Worm (Caenorhabditis elegans): ENCODE data around the gene nlg-1.

The nlg-1 gene

ce11 chrX:13653573-13653972, 22.6 kb upstream of the nlg-1 start (continued):
- TF ChIP-seq T26A8.4 (GFP tag; IDR thresholded peaks at IDR 0.05), result no peak; the same call in none of the 2 replicates
- TF ChIP-seq nhr-42 (GFP tag; IDR thresholded peaks at IDR 0.05), result no peak
- TF ChIP-seq madf-9 (GFP tag; conservative IDR thresholded peaks at IDR 0.05), result peak; percentile 63; the same call in 1 of the 2 replicates
- TF ChIP-seq nhr-41 (GFP tag; IDR thresholded peaks at IDR 0.05), result 0 out of 2 replicates have a peak, but pooled peaks have one; percentile 12
- no peak for TF ChIP-seq dmd-9 (GFP tag; IDR thresholded peaks at IDR 0.05)
- no peak for TF ChIP-seq daf-8 (GFP tag; IDR thresholded peaks at IDR 0.05)
- peak; percentile 87 for TF ChIP-seq dmd-8 (GFP tag; IDR thresholded peaks at IDR 0.05)

DNA sequence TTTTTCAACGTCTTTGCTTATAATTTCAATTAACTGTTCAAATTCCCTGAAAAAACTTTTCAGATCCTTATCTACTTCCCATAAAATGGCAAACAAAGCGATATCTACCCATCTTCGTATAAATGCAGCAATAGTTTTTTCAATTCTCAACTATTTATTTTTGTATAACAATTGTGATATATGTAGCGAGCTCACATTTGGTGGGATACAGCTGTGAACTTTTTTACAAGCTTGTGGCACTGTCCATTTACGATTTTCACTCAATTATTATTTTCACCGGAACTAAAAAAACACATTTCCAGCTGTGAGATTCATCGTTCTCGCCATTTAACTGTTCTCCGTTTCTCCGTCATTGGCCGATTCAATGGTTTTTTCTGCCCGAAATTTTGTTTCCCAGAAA, 19.8 kb upstream of the nlg-1 start, which contains the start of gene C40C9.4:
C40C9.4 (plus strand) TSS at position 301 of the 400 bp plus-strand sequence.
- TF ChIP-seq unc-62 (GFP tag; optimal IDR thresholded peaks at IDR 0.05 in 1 of 2) (no peak), unc-62 (tag; optimal IDR thresholded peaks at IDR 0.05) (no peak), mep-1 (tag; optimal IDR thresholded peaks at IDR 0.05) (no peak), F26F4.8 (GFP tag; conservative IDR thresholded peaks at IDR 0.05) (no peak), lsy-2 (tag; optimal IDR thresholded peaks at IDR 0.05) (no peak)

DNA sequence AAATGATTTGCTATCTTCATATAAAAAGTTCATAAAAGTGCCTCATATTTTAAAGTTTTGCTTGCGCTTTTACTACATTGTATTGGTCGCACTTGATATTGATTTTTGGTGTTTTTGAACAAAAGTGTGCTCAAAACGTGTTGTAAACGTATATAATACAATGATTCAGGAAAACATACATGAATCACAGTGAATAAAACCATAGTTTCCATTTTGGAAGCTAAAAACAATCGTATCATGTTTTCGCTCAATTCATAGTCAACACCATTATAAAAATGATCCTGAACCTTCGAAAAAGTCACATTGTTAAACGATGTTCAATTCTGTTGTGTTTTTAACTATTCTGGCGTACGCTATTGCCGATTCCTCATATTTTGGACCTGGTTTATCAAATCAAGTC, 16.3 kb upstream of the nlg-1 start, which contains the start of gene C40C9.3:
C40C9.3 (plus strand) TSS at position 301 of the 400 bp plus-strand sequence.
- TF ChIP-seq ZK546.5 (tag; optimal IDR thresholded peaks at IDR 0.05), result no peak
- TF ChIP-seq T26A8.4 (GFP tag; IDR thresholded peaks at IDR 0.05), result no peak
- TF ChIP-seq dmd-6 (GFP tag; IDR thresholded peaks at IDR 0.05), result no peak
- TF ChIP-seq F49E8.2 (tag; optimal IDR thresholded peaks at IDR 0.05; ENCODE audit: borderline replicate concordance), result no peak
- no peak for TF ChIP-seq madf-5 (GFP tag; IDR thresholded peaks at IDR 0.05)
- no peak for TF ChIP-seq D1046.2 (GFP tag; IDR thresholded peaks at IDR 0.05)
- TF ChIP-seq gei-8 (GFP tag; optimal IDR thresholded peaks at IDR 0.05), result no peak
- no peak for TF ChIP-seq unc-62 (GFP tag; optimal IDR thresholded peaks at IDR 0.05 in 1 of 2)
- TF ChIP-seq unc-62 (tag; optimal IDR thresholded peaks at IDR 0.05), result no peak
- TF ChIP-seq egl-43 (GFP tag; IDR thresholded peaks at IDR 0.05), result no peak
- no peak for TF ChIP-seq aly-2 (tag; optimal IDR thresholded peaks at IDR 0.05)
- no peak for TF ChIP-seq lim-7 (GFP tag; IDR thresholded peaks at IDR 0.05)
- TF ChIP-seq ceh-44 (GFP tag; IDR thresholded peaks at IDR 0.05), result no peak
- TF ChIP-seq nhr-102 (tag; optimal IDR thresholded peaks at IDR 0.05), result no peak
- no peak for TF ChIP-seq ztf-11 (tag; optimal IDR thresholded peaks at IDR 0.05)
- TF ChIP-seq lsy-2 (tag; optimal IDR thresholded peaks at IDR 0.05), result no peak
- no peak for TF ChIP-seq vab-7 (GFP tag; IDR thresholded peaks at IDR 0.05)
- no peak for TF ChIP-seq nhr-28 (tag; optimal IDR thresholded peaks at IDR 0.05)
- TF ChIP-seq daf-19 (GFP tag; conservative IDR thresholded peaks at IDR 0.05), result no peak
- TF ChIP-seq F44E2.7 (GFP tag; IDR thresholded peaks at IDR 0.05), result no peak

DNA sequence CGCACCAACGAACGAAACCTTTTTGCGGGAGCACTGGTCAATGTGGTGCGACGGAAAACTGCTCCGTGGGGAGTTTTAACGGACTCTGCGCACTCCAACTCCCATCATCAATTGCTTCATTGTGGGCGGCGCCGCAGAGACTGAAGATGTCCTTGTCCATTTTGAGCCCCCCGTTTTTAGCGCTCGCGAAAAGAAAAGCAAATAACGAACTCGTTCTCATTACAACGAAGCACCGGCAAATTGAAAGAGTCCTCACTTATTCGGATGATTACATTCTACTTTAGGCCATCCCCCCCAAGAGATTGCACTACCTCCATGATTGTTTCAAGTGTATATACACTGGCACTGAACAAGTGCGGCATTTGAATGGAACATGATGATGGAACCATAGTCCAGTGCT, 15.8 kb upstream of the nlg-1 start, which contains the start of gene acr-9:
acr-9 (minus strand) TSS at position 101 of the 400 bp plus-strand sequence.
- TF ChIP-seq F49E8.2 (tag; optimal IDR thresholded peaks at IDR 0.05; ENCODE audit: borderline replicate concordance) (no peak), unc-62 (GFP tag; optimal IDR thresholded peaks at IDR 0.05 in 1 of 2) (peak in 1 of 2 experiments; percentile 37), unc-62 (tag; optimal IDR thresholded peaks at IDR 0.05) (no peak)

DNA sequence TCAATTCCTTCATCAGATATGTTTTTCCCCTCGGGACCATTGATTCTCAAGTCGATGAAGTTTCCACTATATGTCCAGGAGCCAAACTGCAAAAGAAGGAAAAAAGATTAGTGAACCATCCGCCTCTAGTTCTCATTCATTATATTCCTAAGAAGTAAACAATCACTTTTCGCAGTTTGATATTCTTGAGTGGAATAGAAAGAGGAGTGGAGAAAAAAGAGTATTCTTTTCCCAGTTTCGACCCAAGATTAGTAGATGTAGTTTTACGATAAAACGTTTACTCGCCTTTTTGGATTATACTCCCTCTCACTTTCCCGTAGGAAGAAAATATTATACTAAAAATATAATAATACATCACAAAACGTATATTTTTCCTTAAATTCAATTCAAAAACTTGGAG, 13.9 kb upstream of the nlg-1 start:
- TF ChIP-seq nhr-11 (tag; optimal IDR thresholded peaks at IDR 0.05) (no peak), daf-12 (tag; optimal IDR thresholded peaks at IDR 0.05) (no peak)

DNA sequence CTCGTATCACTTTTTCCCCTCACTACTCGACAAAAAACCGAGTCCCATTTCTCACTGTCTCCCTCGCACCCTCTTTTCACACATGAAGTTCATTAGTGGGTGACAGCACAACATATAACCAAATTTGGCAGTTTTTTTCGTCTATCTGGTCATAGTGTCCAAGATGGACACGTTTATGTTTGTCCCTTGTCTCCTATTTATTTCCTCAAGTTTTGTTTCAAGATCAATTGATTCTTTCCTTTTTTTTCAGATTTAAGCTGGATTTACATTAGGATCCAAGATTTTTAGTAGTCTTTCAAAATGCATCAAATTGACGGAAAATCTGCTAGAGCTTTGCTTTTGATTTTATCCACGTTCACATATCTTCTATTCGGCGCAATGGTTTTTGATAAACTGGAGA, 8.6 kb upstream of the nlg-1 start, which contains the start of gene twk-20:
twk-20 (plus strand) TSS at position 301 of the 400 bp plus-strand sequence.
- TF ChIP-seq set-16 (GFP tag; IDR thresholded peaks at IDR 0.05) (no peak), ces-1 (GFP tag; optimal IDR thresholded peaks at IDR 0.05) (peak; percentile 40)
